Fruit fly (Drosophila melanogaster) whole organism, embryonic: ENCODE measurements around the gene armi.

ENCODE experiments used
- Awh ChIP-seq: fragments of 200-800 bp; sonication (Bioruptor generic); IDR thresholded peaks from 2 replicates; pipeline ENCODE4, ENCODE4 v1.3.6; 2022; ENCODE audit warnings: missing biosample characterization, missing genetic modification characterization
- CG13624 ChIP-seq: fragments of 200-800 bp; sonication (Bioruptor generic); optimal IDR thresholded peaks from 2 replicates; lab custom pipeline; 2016; ENCODE audit warnings: missing biosample characterization, missing genetic modification characterization
- CG17802 ChIP-seq: fragments of 200-800 bp; sonication (Bioruptor generic); optimal IDR thresholded peaks from 2 replicates; lab custom pipeline; 2018; ENCODE audit warnings: missing biosample characterization, mild to moderate bottlenecking, missing genetic modification characterization, moderate library complexity
- CG2120 ChIP-seq: fragments of 200-800 bp; sonication (Bioruptor generic); optimal IDR thresholded peaks from 3 replicates; lab custom pipeline; 2016; ENCODE audit warnings: missing biosample characterization, missing genetic modification characterization
- CG2199 ChIP-seq: fragments of 200-800 bp; sonication (Bioruptor generic); IDR thresholded peaks from 3 replicates; pipeline ENCODE4 v1.3.6; 2022; ENCODE audit warnings: missing biosample characterization, missing genetic modification characterization
- CG2202 ChIP-seq: fragments of 200-800 bp; sonication (Bioruptor generic); optimal IDR thresholded peaks from 2 replicates; lab custom pipeline; 2018; ENCODE audit warnings: missing biosample characterization, mild to moderate bottlenecking, missing genetic modification characterization
- CG32532 ChIP-seq: fragments of 200-800 bp; sonication (Bioruptor generic); IDR thresholded peaks from 2 replicates; pipeline ENCODE4 v1.3.6; 2022; ENCODE audit warnings: missing biosample characterization, missing genetic modification characterization
- CG33213 ChIP-seq: fragments of 200-800 bp; sonication (Bioruptor generic); optimal IDR thresholded peaks from 3 replicates; lab custom pipeline; 2016; ENCODE audit warnings: missing biosample characterization, missing genetic modification characterization
- CG4730 ChIP-seq: fragments of 200-800 bp; sonication (Bioruptor generic); IDR thresholded peaks from 2 replicates; pipeline ENCODE4 v1.3.6; 2022; ENCODE audit warnings: missing biosample characterization, missing genetic modification characterization
- CG5245 ChIP-seq: fragments of 200-800 bp; sonication (Bioruptor generic); optimal IDR thresholded peaks from 3 replicates; lab custom pipeline; 2016; ENCODE audit warnings: missing biosample characterization, missing genetic modification characterization
- CG6654 ChIP-seq: fragments of 200-800 bp; sonication (Bioruptor generic); optimal IDR thresholded peaks from 2 replicates; lab custom pipeline; 2017; ENCODE audit warnings: missing biosample characterization, mild to moderate bottlenecking, missing genetic modification characterization
- CG6689 ChIP-seq: fragments of 200-800 bp; sonication (Bioruptor generic); IDR thresholded peaks from 2 replicates; pipeline ENCODE4 v1.3.6; 2022; ENCODE audit warnings: missing biosample characterization, missing genetic modification characterization
- D19B ChIP-seq: fragments of 200-800 bp; sonication (Bioruptor generic); optimal IDR thresholded peaks from 2 replicates; lab custom pipeline; 2017; ENCODE audit warnings: missing biosample characterization, mild to moderate bottlenecking, missing genetic modification characterization
- E2f1 ChIP-seq: fragments of 200-800 bp; sonication (Bioruptor generic); IDR thresholded peaks from 2 replicates; pipeline ENCODE4 v1.3.6; 2022; ENCODE audit warnings: missing biosample characterization, missing genetic modification characterization
- Fer3 ChIP-seq: fragments of 200-800 bp; sonication (Bioruptor generic); optimal IDR thresholded peaks from 2 replicates; lab custom pipeline; 2018; ENCODE audit warnings: missing biosample characterization, mild to moderate bottlenecking, missing genetic modification characterization, moderate library complexity
- Gug ChIP-seq: fragments of 200-800 bp; sonication (Bioruptor generic); IDR thresholded peaks from 4 replicates; pipeline ENCODE4 v1.3.6; 2022; ENCODE audit warnings: missing biosample characterization, missing genetic modification characterization
- HHEX ChIP-seq: fragments of 200-800 bp; sonication (Bioruptor generic); optimal IDR thresholded peaks from 3 replicates; lab custom pipeline; 2017; ENCODE audit warnings: missing biosample characterization, mild to moderate bottlenecking, missing genetic modification characterization, missing genetic modification reagents
- HLH4C ChIP-seq: fragments of 200-800 bp; sonication (Bioruptor generic); IDR thresholded peaks from 3 replicates; pipeline ENCODE4 v1.3.6; 2022; ENCODE audit warnings: missing biosample characterization, missing genetic modification characterization; ENCODE audit not compliant: partially characterized antibody
- Hmx ChIP-seq: fragments of 200-800 bp; sonication (Bioruptor generic); optimal IDR thresholded peaks from 2 replicates; lab custom pipeline; 2016; ENCODE audit warnings: missing biosample characterization, missing genetic modification characterization
- Lhr ChIP-seq: fragments of 200-800 bp; sonication (Bioruptor generic); optimal IDR thresholded peaks from 3 replicates; lab custom pipeline; 2017; ENCODE audit warnings: mild to moderate bottlenecking, missing biosample characterization, missing genetic modification reagents, missing genetic modification characterization
- Ptx1 ChIP-seq: fragments of 200-800 bp; sonication (Bioruptor generic); IDR thresholded peaks from 2 replicates; pipeline ENCODE4 v1.3.6; 2022; ENCODE audit warnings: missing biosample characterization, missing genetic modification characterization
- Sry-δ ChIP-seq: fragments of 200-800 bp; sonication (Bioruptor generic); optimal IDR thresholded peaks from 2 replicates; lab custom pipeline; 2016; ENCODE audit warnings: missing biosample characterization, missing genetic modification characterization
- Tbp ChIP-seq: fragments of >200 bp; optimal IDR thresholded peaks from 2 replicates; lab custom pipeline; 2018; ENCODE audit warnings: missing biosample characterization, missing genetic modification characterization
- ase ChIP-seq: fragments of 200-800 bp; sonication (Bioruptor generic); IDR thresholded peaks from 3 replicates; pipeline ENCODE4 v1.3.6; 2022; ENCODE audit warnings: missing biosample characterization, missing genetic modification characterization
- az2 ChIP-seq: fragments of 200-800 bp; sonication (Bioruptor generic); optimal IDR thresholded peaks from 3 replicates; lab custom pipeline; 2016; ENCODE audit warnings: missing biosample characterization, missing genetic modification characterization
- bbx ChIP-seq: fragments of 200-800 bp; sonication (Bioruptor generic); IDR thresholded peaks from 2 replicates; pipeline ENCODE4 v1.3.6; 2022; ENCODE audit warnings: missing biosample characterization, missing genetic modification characterization; ENCODE audit not compliant: partially characterized antibody
- caup ChIP-seq: fragments of 200-800 bp; sonication (Bioruptor generic); optimal IDR thresholded peaks from 3 replicates; lab custom pipeline; 2017; ENCODE audit warnings: missing biosample characterization, mild to moderate bottlenecking, missing genetic modification characterization, moderate library complexity; ENCODE audit not compliant: severe bottlenecking
- cg ChIP-seq: fragments of 200-800 bp; sonication (Bioruptor generic); optimal IDR thresholded peaks from 3 replicates; lab custom pipeline; 2019; ENCODE audit warnings: missing biosample characterization, mild to moderate bottlenecking, missing genetic modification characterization, moderate library complexity
- chif ChIP-seq, 2 experiments: fragments of 200-800 bp; sonication (Bioruptor generic); optimal IDR thresholded peaks; 3 replicates each; lab custom pipeline; 2016; ENCODE audit warnings: missing biosample characterization in 2 of 2, missing genetic modification characterization in 2 of 2
- chinmo ChIP-seq: fragments of 200-800 bp; sonication (Bioruptor generic); IDR thresholded peaks from 4 replicates; pipeline ENCODE4 v1.3.6; 2022; ENCODE audit warnings: missing biosample characterization, missing genetic modification characterization; ENCODE audit not compliant: partially characterized antibody
- chn ChIP-seq: fragments of 200-800 bp; sonication (Bioruptor generic); optimal IDR thresholded peaks from 2 replicates; lab custom pipeline; 2016; ENCODE audit warnings: missing biosample characterization, missing genetic modification characterization
- fd102C ChIP-seq: fragments of 200-800 bp; sonication (Bioruptor generic); optimal IDR thresholded peaks from 2 replicates; lab custom pipeline; 2018; ENCODE audit warnings: missing biosample characterization, mild to moderate bottlenecking, missing genetic modification characterization, moderate library complexity
- gce ChIP-seq: fragments of 200-800 bp; sonication (Bioruptor generic); IDR thresholded peaks from 3 replicates; pipeline ENCODE4 v1.3.6; 2022; ENCODE audit warnings: missing biosample characterization, missing genetic modification characterization
- gfzf ChIP-seq: fragments of 200-800 bp; sonication (Bioruptor generic); optimal IDR thresholded peaks from 2 replicates; lab custom pipeline; 2016; ENCODE audit warnings: missing biosample characterization, mild to moderate bottlenecking, missing genetic modification characterization, moderate library complexity
- luna ChIP-seq: fragments of 200-800 bp; sonication (Bioruptor generic); optimal IDR thresholded peaks from 2 replicates; lab custom pipeline; 2016; ENCODE audit warnings: missing biosample characterization, missing genetic modification characterization
- mirr ChIP-seq: fragments of 200-800 bp; sonication (Bioruptor generic); optimal IDR thresholded peaks from 3 replicates; lab custom pipeline; 2018; ENCODE audit warnings: missing biosample characterization, mild to moderate bottlenecking, missing genetic modification characterization
- psq ChIP-seq: fragments of 200-800 bp; sonication (Bioruptor generic); optimal IDR thresholded peaks from 2 replicates; lab custom pipeline; 2017; ENCODE audit warnings: missing biosample characterization, missing genetic modification characterization
- pum ChIP-seq: fragments of 200-800 bp; sonication (Bioruptor generic); optimal IDR thresholded peaks from 2 replicates; lab custom pipeline; 2016; ENCODE audit warnings: missing biosample characterization, missing genetic modification characterization

The armi gene

dm6 chr3L:3454921-3455554 is 6.1 kb upstream of the armi start (continued):
- no peak for TF ChIP-seq luna (GFP tag; lab: Kevin White, UChicago)
- TF ChIP-seq Lhr (GFP tag; lab: Kevin White, UChicago): no peak
- no peak for TF ChIP-seq bbx (GFP tag; lab: Robert Waterston, UW)
- peak; percentile 72 for TF ChIP-seq Ptx1 (GFP tag; lab: Robert Waterston, UW)
- TF ChIP-seq fd102C (GFP tag; lab: Kevin White, UChicago): no peak
- TF ChIP-seq CG17802 (tag; lab: Kevin White, UChicago): no peak
- no peak for TF ChIP-seq D19B (GFP tag; lab: Kevin White, UChicago)
- TF ChIP-seq CG13624 (GFP tag; lab: Kevin White, UChicago): no peak
- peak; percentile 54; the same call in 1 of the 3 replicates for TF ChIP-seq CG2199 (GFP tag; lab: Robert Waterston, UW)
- no peak for TF ChIP-seq gfzf (GFP tag; lab: Kevin White, UChicago)
- no peak for TF ChIP-seq Tbp (GFP tag; lab: Kevin White, UChicago)
- no peak for TF ChIP-seq Hmx (GFP tag; lab: Kevin White, UChicago)
- no peak for TF ChIP-seq HLH4C (GFP tag; lab: Robert Waterston, UW)
- TF ChIP-seq chn: no peak
- peak; percentile 0 for TF ChIP-seq pum (GFP tag; lab: Kevin White, UChicago)
- TF ChIP-seq az2 (GFP tag; lab: Kevin White, UChicago): no peak
- TF ChIP-seq gce (GFP tag; lab: Robert Waterston, UW): no peak
- TF ChIP-seq chif (GFP tag; optimal IDR thresholded peaks at IDR 0.05; lab: Kevin White, UChicago): peak in 1 of 2 experiments; percentile 4
- peak; percentile 60 for TF ChIP-seq CG6689
- TF ChIP-seq E2f1 (GFP tag; lab: Robert Waterston, UW): no peak; the same call in 1 of the 2 replicates
- TF ChIP-seq Sry-δ (GFP tag; lab: Kevin White, UChicago): no peak
- no peak for TF ChIP-seq mirr (GFP tag; lab: Kevin White, UChicago)
- TF ChIP-seq CG4730 (GFP tag; lab: Robert Waterston, UW): peak; percentile 42; the same call in 1 of the 2 replicates
- no peak for TF ChIP-seq CG2120 (GFP tag; lab: Kevin White, UChicago)
- TF ChIP-seq CG6654 (GFP tag; lab: Kevin White, UChicago): no peak
- TF ChIP-seq Gug: peak; percentile 45; the same call in 1 of the 4 replicates
- no peak for TF ChIP-seq CG33213 (GFP tag; lab: Kevin White, UChicago)
- TF ChIP-seq CG2202 (tag; lab: Kevin White, UChicago): no peak
- TF ChIP-seq psq (GFP tag; lab: Kevin White, UChicago): no peak
- TF ChIP-seq CG5245 (GFP tag; lab: Kevin White, UChicago): no peak
- TF ChIP-seq HHEX (GFP tag; lab: Kevin White, UChicago): no peak
- TF ChIP-seq CG32532 (GFP tag; lab: Robert Waterston, UW): peak; percentile 31; the same call in 1 of the 2 replicates
- no peak for TF ChIP-seq Fer3 (tag; lab: Kevin White, UChicago)
- TF ChIP-seq, all 482 proteins: peak for 118

dm6 chr3L:3455555-3455939 is 5.6 kb upstream of the armi start:
- TF ChIP-seq cg (GFP tag; lab: Kevin White, UChicago) (peak; percentile 8), ase (GFP tag; lab: Robert Waterston, UW) (no peak), caup (GFP tag; lab: Kevin White, UChicago) (no peak), chinmo (GFP tag; lab: Robert Waterston, UW) (0 out of 4 replicates have a peak, but pooled peaks have one; percentile 0), Awh (GFP tag; lab: Robert Waterston, UW) (peak; percentile 71)
